Worm (Caenorhabditis elegans) whole organism, L1 larva: ENCODE results near the gene T16D1.1.
A peak's percentile ranks its signal among the peaks of the same experiment; 100 is the strongest.

Source experiments
- C34B4.2 ChIP-seq: sonication (generic microtip); optimal IDR thresholded peaks from 2 replicates; lab custom pipeline; 2017; ENCODE audit warnings: mild to moderate bottlenecking, missing genetic modification characterization, missing compliant biosample characterization
- Y116A8C.19 ChIP-seq: sonication (generic microtip); optimal IDR thresholded peaks from 2 replicates; lab custom pipeline; 2016; ENCODE audit warnings: missing compliant biosample characterization, missing genetic modification characterization, borderline replicate concordance
- aha-1 ChIP-seq: fragments of 150-350 bp; optimal IDR thresholded peaks from 2 replicates; lab custom pipeline; 2014; ENCODE audit warnings: missing biosample characterization, missing genetic modification characterization
- alr-1 ChIP-seq: fragments of 200-800 bp; sonication (Bioruptor generic); optimal IDR thresholded peaks from 2 replicates; lab custom pipeline; 2018; ENCODE audit warnings: borderline replicate concordance, mild to moderate bottlenecking, missing genetic modification characterization, missing compliant biosample characterization
- aly-2 ChIP-seq: fragments of 150-350 bp; optimal IDR thresholded peaks from 2 replicates; lab custom pipeline; 2014; ENCODE audit warnings: missing biosample characterization, missing genetic modification characterization
- blmp-1 ChIP-seq: fragments of 150-350 bp; optimal IDR thresholded peaks from 2 replicates; lab custom pipeline; 2014; ENCODE audit warnings: missing biosample characterization, missing genetic modification characterization
- ceh-63 ChIP-seq: fragments of 200-800 bp; sonication (Bioruptor generic); optimal IDR thresholded peaks from 2 replicates; lab custom pipeline; 2018; ENCODE audit warnings: mild to moderate bottlenecking, missing genetic modification characterization, missing compliant biosample characterization
- ces-1 ChIP-seq: fragments of 150-350 bp; optimal IDR thresholded peaks from 2 replicates; lab custom pipeline; 2014; ENCODE audit warnings: missing biosample characterization, missing genetic modification reagents, missing genetic modification characterization
- dpl-1 ChIP-seq, 3 experiments: fragments of 150-350 bp in 2 of 3; sonication (generic microtip) in 1 of 3; optimal IDR thresholded peaks; 2 replicates each; lab custom pipeline; 2014 to 2017; ENCODE audit warnings: missing biosample characterization in 3 of 3, missing genetic modification characterization in 3 of 3, missing genetic modification reagents in 3 of 3
- dsc-1 ChIP-seq: sonication (generic microtip); optimal IDR thresholded peaks from 2 replicates; lab custom pipeline; 2016; ENCODE audit warnings: mild to moderate bottlenecking, missing genetic modification characterization, missing compliant biosample characterization
- efl-3 ChIP-seq: fragments of 200-800 bp; sonication (Bioruptor generic); optimal IDR thresholded peaks from 2 replicates; lab custom pipeline; 2018; ENCODE audit warnings: mild to moderate bottlenecking, missing genetic modification characterization, missing compliant biosample characterization
- egl-13 ChIP-seq: sonication (generic microtip); optimal IDR thresholded peaks from 2 replicates; lab custom pipeline; 2016; ENCODE audit warnings: missing genotype, missing genetic modification reagents, missing genetic modification characterization, missing compliant biosample characterization
- elt-2 ChIP-seq: sonication (generic microtip); optimal IDR thresholded peaks from 2 replicates; lab custom pipeline; 2016; ENCODE audit warnings: missing genetic modification characterization, mild to moderate bottlenecking, inconsistent platforms, missing compliant biosample characterization, missing genetic modification reagents
- fkh-10 ChIP-seq: sonication (generic microtip); optimal IDR thresholded peaks from 2 replicates; lab custom pipeline; 2017; ENCODE audit warnings: missing biosample characterization, missing genetic modification reagents, missing genetic modification characterization
- fkh-8 ChIP-seq: sonication (generic microtip); optimal IDR thresholded peaks from 2 replicates; lab custom pipeline; 2016; ENCODE audit warnings: mild to moderate bottlenecking, missing genetic modification characterization, missing compliant biosample characterization
- grh-1 ChIP-seq: fragments of 200-800 bp; sonication (Bioruptor generic); IDR thresholded peaks from 2 replicates; pipeline ENCODE4 v1.3.6; 2022; ENCODE audit warnings: missing genetic modification reagents, missing genetic modification characterization, missing compliant biosample characterization
- isw-1 ChIP-seq: fragments of 200-800 bp; sonication (Bioruptor generic); IDR thresholded peaks from 2 replicates; pipeline ENCODE4 v1.3.6; 2022; ENCODE audit warnings: missing genetic modification characterization, missing compliant biosample characterization
- jun-1 ChIP-seq: fragments of 150-350 bp; optimal IDR thresholded peaks from 2 replicates; lab custom pipeline; 2014; ENCODE audit warnings: missing biosample characterization, missing genetic modification reagents, missing genetic modification characterization
- lin-14 ChIP-seq: fragments of 200-800 bp; sonication (Bioruptor generic); optimal IDR thresholded peaks from 2 replicates; lab custom pipeline; 2018; ENCODE audit warnings: mild to moderate bottlenecking, missing genetic modification characterization, moderate library complexity, missing compliant biosample characterization
- lin-35 ChIP-seq, 2 experiments: fragments of 150-350 bp; optimal IDR thresholded peaks; 2 replicates each; lab custom pipeline; 2014; ENCODE audit warnings: missing biosample characterization in 2 of 2, missing genetic modification characterization in 2 of 2, missing genetic modification reagents in 2 of 2
- lsy-2 ChIP-seq, 2 experiments: fragments of 150-350 bp; optimal IDR thresholded peaks; 2 replicates each; lab custom pipeline; 2014; ENCODE audit warnings: missing biosample characterization in 2 of 2, missing genetic modification characterization in 2 of 2
- mab-9 ChIP-seq: fragments of 200-800 bp; sonication (Bioruptor generic); IDR thresholded peaks from 2 replicates; pipeline ENCODE4 v1.3.6; 2022; ENCODE audit warnings: missing genetic modification reagents, missing genetic modification characterization, missing compliant biosample characterization
- nhr-11 ChIP-seq: fragments of 150-350 bp; optimal IDR thresholded peaks from 2 replicates; lab custom pipeline; 2014; ENCODE audit warnings: missing biosample characterization, missing genetic modification characterization
- nhr-19 ChIP-seq: fragments of 200-800 bp; sonication (Bioruptor generic); conservative IDR thresholded peaks from 2 replicates; pipeline ENCODE4 v1.3.6; 2022; ENCODE audit warnings: missing genetic modification characterization, missing compliant biosample characterization
- nhr-71 ChIP-seq: sonication (generic microtip); optimal IDR thresholded peaks from 2 replicates; lab custom pipeline; 2016; ENCODE audit warnings: mild to moderate bottlenecking, missing genetic modification characterization, moderate library complexity, missing compliant biosample characterization
- nhr-84 ChIP-seq: sonication (generic microtip); optimal IDR thresholded peaks from 2 replicates; lab custom pipeline; 2017; ENCODE audit warnings: missing biosample characterization, missing genetic modification characterization
- nhr-90 ChIP-seq: sonication (generic microtip); optimal IDR thresholded peaks from 2 replicates; lab custom pipeline; 2016; ENCODE audit warnings: mild to moderate bottlenecking, missing genetic modification characterization, missing compliant biosample characterization; ENCODE audit not compliant: poor library complexity
- pag-3 ChIP-seq: sonication (generic microtip); optimal IDR thresholded peaks from 2 replicates; lab custom pipeline; 2017; ENCODE audit warnings: missing genetic modification characterization, mild to moderate bottlenecking, missing compliant biosample characterization, antibody characterized with exemption, borderline replicate concordance; ENCODE audit not compliant: insufficient read depth
- pqm-1 ChIP-seq: sonication (generic microtip); optimal IDR thresholded peaks from 3 replicates; lab custom pipeline; 2017; ENCODE audit warnings: missing biosample characterization, missing genetic modification characterization
- rnt-1 ChIP-seq: sonication (generic microtip); optimal IDR thresholded peaks from 2 replicates; lab custom pipeline; 2016; ENCODE audit warnings: mild to moderate bottlenecking, missing genetic modification characterization, moderate library complexity, missing compliant biosample characterization
- snu-23 ChIP-seq: sonication (generic microtip); optimal IDR thresholded peaks from 2 replicates; lab custom pipeline; 2016; ENCODE audit warnings: missing genetic modification characterization, missing compliant biosample characterization
- sptf-1 ChIP-seq: fragments of 150-350 bp; optimal IDR thresholded peaks from 2 replicates; lab custom pipeline; 2014; ENCODE audit warnings: missing biosample characterization, missing genetic modification characterization
- tbx-2 ChIP-seq: sonication (generic microtip); optimal IDR thresholded peaks from 2 replicates; lab custom pipeline; 2016; ENCODE audit warnings: missing genetic modification characterization, missing compliant biosample characterization
- tlp-1 ChIP-seq: fragments of 150-350 bp; optimal IDR thresholded peaks from 2 replicates; lab custom pipeline; 2014; ENCODE audit warnings: missing biosample characterization, missing genetic modification characterization
- unc-30 ChIP-seq: sonication (generic microtip); optimal IDR thresholded peaks from 2 replicates; lab custom pipeline; 2017; ENCODE audit warnings: missing biosample characterization, missing genetic modification characterization
- unc-86 ChIP-seq: sonication (generic microtip); optimal IDR thresholded peaks from 2 replicates; lab custom pipeline; 2016; ENCODE audit warnings: missing genetic modification characterization, missing compliant biosample characterization
- xbp-1 ChIP-seq: sonication (generic microtip); optimal IDR thresholded peaks from 2 replicates; lab custom pipeline; 2016; ENCODE audit warnings: missing genetic modification characterization, missing compliant biosample characterization
- zip-4 ChIP-seq: fragments of 200-800 bp; sonication (Bioruptor generic); optimal IDR thresholded peaks from 2 replicates; lab custom pipeline; 2018; ENCODE audit warnings: mild to moderate bottlenecking, missing genetic modification characterization, moderate library complexity, missing compliant biosample characterization

T16D1.1 gene

ce11 chrII:5276736-5277135 lies 35.3 kb upstream of the T16D1.1 start (continued):
- TF ChIP-seq unc-86 (tag; lab: Kevin White, UChicago) (peak; percentile 46), unc-30 (no peak), egl-13 (tag; lab: Kevin White, UChicago) (no peak)

- TF ChIP-seq xbp-1 (tag; lab: Kevin White, UChicago) = no peak
- TF ChIP-seq sptf-1 (tag; lab: Kevin White, UChicago) = no peak
- TF ChIP-seq aly-2 (tag; lab: Kevin White, UChicago) = no peak
- no peak for TF ChIP-seq nhr-11 (tag; lab: Kevin White, UChicago)
- no peak for TF ChIP-seq C34B4.2 (tag; lab: Kevin White, UChicago)
- no peak for TF ChIP-seq snu-23 (GFP tag; lab: Kevin White, UChicago)
- TF ChIP-seq lin-14 (GFP tag; lab: Kevin White, UChicago) = peak; percentile 82
- no peak for TF ChIP-seq fkh-8 (tag; lab: Kevin White, UChicago)
- no peak for TF ChIP-seq zip-4 (GFP tag; lab: Kevin White, UChicago)
- no peak for TF ChIP-seq ceh-63 (GFP tag; lab: Kevin White, UChicago)
- TF ChIP-seq nhr-71 (tag; lab: Kevin White, UChicago) = peak; percentile 20
- peak; percentile 91 for TF ChIP-seq fkh-10 (GFP tag; lab: Kevin White, UChicago)
- no peak for TF ChIP-seq lin-35 (GFP tag; optimal IDR thresholded peaks at IDR 0.05; lab: Kevin White, UChicago)
- peak; percentile 31 for TF ChIP-seq tbx-2 (tag; lab: Kevin White, UChicago)
- no peak for TF ChIP-seq pqm-1 (tag; lab: Kevin White, UChicago)
- TF ChIP-seq lsy-2 (tag; optimal IDR thresholded peaks at IDR 0.05; lab: Kevin White, UChicago) = peak in 1 of 2 experiments; percentile 4
- no peak for TF ChIP-seq nhr-84 (tag; lab: Kevin White, UChicago)
- no peak for TF ChIP-seq rnt-1
- no peak for TF ChIP-seq egl-13 (tag; lab: Kevin White, UChicago)
- TF ChIP-seq mab-9 (GFP tag; lab: Robert Waterston, UW) = no peak
- TF ChIP-seq dpl-1 (GFP tag; optimal IDR thresholded peaks at IDR 0.05; lab: Kevin White, UChicago) = peak in 1 of 3 experiments; percentile 2
- TF ChIP-seq pag-3 (tag; lab: Kevin White, UChicago) = no peak
- no peak for TF ChIP-seq ces-1 (GFP tag; lab: Kevin White, UChicago)
- TF ChIP-seq alr-1 (tag; lab: Kevin White, UChicago) = no peak
Observed at ce11 chrII:5271729-5272322, 30.4 kb upstream of the T16D1.1 start, which contains the start of gene drn-1. Gene drn-1 (minus strand): TSS chrII:5271845.

ce11 chrII:5268977-5269376 lies 27.5 kb upstream of the T16D1.1 start:
- TF ChIP-seq nhr-90 (tag; lab: Kevin White, UChicago) (no peak), isw-1 (GFP tag; lab: Robert Waterston, UW) (no peak), grh-1 (no peak), jun-1 (no peak), pqm-1 (tag; lab: Kevin White, UChicago) (no peak), efl-3 (GFP tag; lab: Kevin White, UChicago) (no peak), Y116A8C.19 (tag; lab: Kevin White, UChicago) (no peak), aha-1 (no peak), elt-2 (tag; lab: Kevin White, UChicago) (no peak), pag-3 (tag; lab: Kevin White, UChicago) (no peak), tlp-1 (tag; lab: Kevin White, UChicago) (no peak), blmp-1 (tag; lab: Kevin White, UChicago) (no peak), nhr-19 (no peak), unc-86 (tag; lab: Kevin White, UChicago) (no peak), dsc-1 (tag; lab: Kevin White, UChicago) (no peak), nhr-71 (tag; lab: Kevin White, UChicago) (no peak)
